Fruit fly (Drosophila melanogaster): Measurements from ENCODE around the gene exex.

Gene exex

dm6 chr3L:7947880-7948286 is at the start of gene exex:
Gene exex (plus strand): TSS chr3L:7948186.
- TF ChIP-seq CG15710 (tag; optimal IDR thresholded peaks at IDR 0.05), result no peak
- peak; percentile 50 for TF ChIP-seq D1 (tag; optimal IDR thresholded peaks at IDR 0.05)

- TF ChIP-seq CG4496 (GFP tag; IDR thresholded peaks at IDR 0.05) (peak; percentile 79; the same call in 2 of the 3 replicates), CG9948 (tag; optimal IDR thresholded peaks at IDR 0.05) (no peak), CG12605 (GFP tag; IDR thresholded peaks at IDR 0.05) (peak; percentile 58; the same call in 1 of the 2 replicates), CG17806 (tag; optimal IDR thresholded peaks at IDR 0.05) (no peak), CG15710 (tag; optimal IDR thresholded peaks at IDR 0.05) (no peak), Snoo (tag; optimal IDR thresholded peaks at IDR 0.05) (no peak), fd96Ca (GFP tag; IDR thresholded peaks at IDR 0.05) (no peak), CG14655 (GFP tag; optimal IDR thresholded peaks at IDR 0.05) (peak; percentile 82), CG34367 (tag; optimal IDR thresholded peaks at IDR 0.05) (no peak), Pif1B (GFP tag; optimal IDR thresholded peaks at IDR 0.05) (peak; percentile 51), CG10348 (GFP tag; IDR thresholded peaks at IDR 0.05) (no peak), EcR (GFP tag; optimal IDR thresholded peaks at IDR 0.05) (no peak), CG13204 (GFP tag; optimal IDR thresholded peaks at IDR 0.05) (no peak), rn (GFP tag; IDR thresholded peaks at IDR 0.05) (0 out of 2 replicates have a peak, but pooled peaks have one; percentile 14), CG8301 (tag; optimal IDR thresholded peaks at IDR 0.05) (peak; percentile 82), gl (tag; optimal IDR thresholded peaks at IDR 0.05) (no peak), Pif1A (GFP tag; optimal IDR thresholded peaks at IDR 0.05) (peak; percentile 71), CG8159 (tag; optimal IDR thresholded peaks at IDR 0.05) (no peak), CG32121 (GFP tag; IDR thresholded peaks at IDR 0.05) (peak; percentile 79), Ets98B (GFP tag; IDR thresholded peaks at IDR 0.05) (peak; percentile 83), D1 (tag; optimal IDR thresholded peaks at IDR 0.05) (no peak)
Measured at dm6 chr3L:7903489-7904150, 44.4 kb upstream of the exex start.

dm6 chr3L:7904560-7904959 is 43.4 kb upstream of the exex start:
- no peak for TF ChIP-seq CG9948 (tag; optimal IDR thresholded peaks at IDR 0.05)
- no peak for TF ChIP-seq CG32121 (GFP tag; IDR thresholded peaks at IDR 0.05)
- no peak for TF ChIP-seq Snoo (tag; optimal IDR thresholded peaks at IDR 0.05)
- no peak for TF ChIP-seq CG12605 (GFP tag; IDR thresholded peaks at IDR 0.05)
- no peak for TF ChIP-seq CG14655 (GFP tag; optimal IDR thresholded peaks at IDR 0.05)
- TF ChIP-seq CG13204 (GFP tag; optimal IDR thresholded peaks at IDR 0.05), result no peak
- TF ChIP-seq CG4496 (GFP tag; IDR thresholded peaks at IDR 0.05), result no peak
- no peak for TF ChIP-seq Ets98B (GFP tag; IDR thresholded peaks at IDR 0.05)
- no peak for TF ChIP-seq CG17806 (tag; optimal IDR thresholded peaks at IDR 0.05)
- TF ChIP-seq D1 (tag; optimal IDR thresholded peaks at IDR 0.05), result no peak
- TF ChIP-seq Pif1A (GFP tag; optimal IDR thresholded peaks at IDR 0.05), result no peak
- TF ChIP-seq Pif1B (GFP tag; optimal IDR thresholded peaks at IDR 0.05), result no peak
- TF ChIP-seq rn (GFP tag; IDR thresholded peaks at IDR 0.05), result no peak

dm6 chr3L:7909695-7910463 is 38.1 kb upstream of the exex start:
- peak; percentile 24 for TF ChIP-seq CG14655 (GFP tag; optimal IDR thresholded peaks at IDR 0.05)
- no peak for TF ChIP-seq CG32121 (GFP tag; IDR thresholded peaks at IDR 0.05)

dm6 chr3L:7910916-7911467 is 37.0 kb upstream of the exex start:
- TF ChIP-seq CG9948 (tag; optimal IDR thresholded peaks at IDR 0.05) (no peak), CG8301 (tag; optimal IDR thresholded peaks at IDR 0.05) (no peak), fd96Ca (GFP tag; IDR thresholded peaks at IDR 0.05) (no peak)

- TF ChIP-seq Pif1B (GFP tag; optimal IDR thresholded peaks at IDR 0.05), result no peak
- peak; percentile 56 for TF ChIP-seq Ets98B (GFP tag; IDR thresholded peaks at IDR 0.05)
- TF ChIP-seq rn (GFP tag; IDR thresholded peaks at IDR 0.05), result peak; percentile 27; the same call in 1 of the 2 replicates
- no peak for TF ChIP-seq gl (tag; optimal IDR thresholded peaks at IDR 0.05)
- peak; percentile 26 for TF ChIP-seq CG17806 (tag; optimal IDR thresholded peaks at IDR 0.05)
- no peak for TF ChIP-seq Snoo (tag; optimal IDR thresholded peaks at IDR 0.05)
- no peak for TF ChIP-seq CG10348 (GFP tag; IDR thresholded peaks at IDR 0.05)
- TF ChIP-seq CG9948 (tag; optimal IDR thresholded peaks at IDR 0.05), result peak; percentile 0
- TF ChIP-seq EcR (GFP tag; optimal IDR thresholded peaks at IDR 0.05), result no peak
- TF ChIP-seq CG8301 (tag; optimal IDR thresholded peaks at IDR 0.05), result peak; percentile 26
- peak; percentile 26 for TF ChIP-seq CG34367 (tag; optimal IDR thresholded peaks at IDR 0.05)
- peak; percentile 71 for TF ChIP-seq CG4496 (GFP tag; IDR thresholded peaks at IDR 0.05)
- TF ChIP-seq CG13204 (GFP tag; optimal IDR thresholded peaks at IDR 0.05), result no peak
- no peak for TF ChIP-seq D1 (tag; optimal IDR thresholded peaks at IDR 0.05)
- TF ChIP-seq CG12605 (GFP tag; IDR thresholded peaks at IDR 0.05), result peak; percentile 44
- TF ChIP-seq CG8159 (tag; optimal IDR thresholded peaks at IDR 0.05), result peak; percentile 7
- no peak for TF ChIP-seq Pif1A (GFP tag; optimal IDR thresholded peaks at IDR 0.05)
- peak; percentile 10; the same call in 1 of the 3 replicates for TF ChIP-seq fd96Ca (GFP tag; IDR thresholded peaks at IDR 0.05)
- 0 out of 2 replicates have a peak, but pooled peaks have one; percentile 43 for TF ChIP-seq CG32121 (GFP tag; IDR thresholded peaks at IDR 0.05)
- peak; percentile 41 for TF ChIP-seq CG15710 (tag; optimal IDR thresholded peaks at IDR 0.05)
- TF ChIP-seq CG14655 (GFP tag; optimal IDR thresholded peaks at IDR 0.05), result no peak
Measured at dm6 chr3L:7911765-7912556, 36.0 kb upstream of the exex start, which contains the start of the genes pbl and CG8281. Gene pbl (minus strand): TSS chr3L:7911954. Gene CG8281 (plus strand): TSS chr3L:7912463.
